Worm (Caenorhabditis elegans) whole organism, L1 larva: ENCODE results near the gene F46C5.7.
A peak's percentile ranks its signal among the peaks of the same experiment; 100 is the strongest.

Experiments
- C16A3.4 ChIP-seq: fragments of 150-350 bp; optimal IDR thresholded peaks from 2 replicates; lab custom pipeline; 2014; ENCODE audit warnings: missing biosample characterization, missing genetic modification characterization
- ces-1 ChIP-seq: fragments of 150-350 bp; optimal IDR thresholded peaks from 2 replicates; lab custom pipeline; 2014; ENCODE audit warnings: missing biosample characterization, missing genetic modification reagents, missing genetic modification characterization
- efl-3 ChIP-seq: fragments of 200-800 bp; sonication (Bioruptor generic); optimal IDR thresholded peaks from 2 replicates; lab custom pipeline; 2018; ENCODE audit warnings: mild to moderate bottlenecking, missing genetic modification characterization, missing compliant biosample characterization
- lin-13 ChIP-seq: fragments of 150-350 bp; optimal IDR thresholded peaks from 2 replicates; lab custom pipeline; 2014; ENCODE audit warnings: missing biosample characterization, missing genetic modification reagents, missing genetic modification characterization
- nhr-12 ChIP-seq: sonication (generic microtip); optimal IDR thresholded peaks from 2 replicates; lab custom pipeline; 2017; ENCODE audit warnings: missing biosample characterization, missing genetic modification characterization
- ztf-11 ChIP-seq, 2 experiments: sonication (generic microtip); optimal IDR thresholded peaks; 2 replicates each; lab custom pipeline; 2016 to 2017; ENCODE audit warnings: missing genetic modification characterization in 2 of 2, missing biosample characterization in 1 of 2, missing compliant biosample characterization in 1 of 2

- TF ChIP-seq nhr-12 (tag; lab: Kevin White, UChicago) (no peak), C16A3.4 (tag; lab: Kevin White, UChicago) (no peak), lin-13 (GFP tag; lab: Kevin White, UChicago) (peak; percentile 9), ces-1 (GFP tag; lab: Kevin White, UChicago) (no peak), ztf-11 (tag; optimal IDR thresholded peaks at IDR 0.05; lab: Kevin White, UChicago) (no peak), efl-3 (GFP tag; lab: Kevin White, UChicago) (no peak)
Measured at ce11 chrII:8811825-8812224, 27.3 kb upstream of the F46C5.7 start.
